Fruit fly (Drosophila melanogaster) whole organism, embryonic: ENCODE data around the gene CG32816.

Source experiments
- Antp ChIP-seq: fragments of 200-800 bp; sonication (Bioruptor generic); optimal IDR thresholded peaks from 3 replicates; lab custom pipeline; 2016; ENCODE audit warnings: missing biosample characterization, missing genetic modification characterization
- BtbVII ChIP-seq: fragments of 200-800 bp; sonication (Bioruptor generic); optimal IDR thresholded peaks from 3 replicates; lab custom pipeline; 2017; ENCODE audit warnings: missing biosample characterization, mild to moderate bottlenecking, missing genetic modification characterization
- CG10462 ChIP-seq: fragments of 200-800 bp; sonication (Bioruptor generic); optimal IDR thresholded peaks from 2 replicates; lab custom pipeline; 2016; ENCODE audit warnings: missing biosample characterization, missing genetic modification characterization
- CG11398 ChIP-seq: fragments of 200-800 bp; sonication (Bioruptor generic); optimal IDR thresholded peaks from 2 replicates; lab custom pipeline; 2016; ENCODE audit warnings: missing biosample characterization, missing genetic modification characterization
- CG11696 ChIP-seq: fragments of 200-800 bp; sonication (Bioruptor generic); IDR thresholded peaks from 2 replicates; pipeline ENCODE4 v1.3.6; 2022; ENCODE audit warnings: missing biosample characterization, missing genetic modification characterization
- CG12744 ChIP-seq: fragments of 200-800 bp; sonication (Bioruptor generic); optimal IDR thresholded peaks from 2 replicates; lab custom pipeline; 2016; ENCODE audit warnings: missing biosample characterization, missing genetic modification characterization
- CG14667 ChIP-seq: fragments of 200-800 bp; sonication (Bioruptor generic); IDR thresholded peaks from 2 replicates; pipeline ENCODE4 v1.3.6; 2022; ENCODE audit warnings: missing biosample characterization, missing genetic modification characterization
- CG14710 ChIP-seq: fragments of 200-800 bp; sonication (Bioruptor generic); optimal IDR thresholded peaks from 3 replicates; lab custom pipeline; 2019; ENCODE audit warnings: missing biosample characterization, mild to moderate bottlenecking, missing genetic modification characterization, moderate library complexity
- CG15011 ChIP-seq: fragments of 200-800 bp; sonication (Bioruptor generic); optimal IDR thresholded peaks from 3 replicates; lab custom pipeline; 2018; ENCODE audit warnings: missing biosample characterization, mild to moderate bottlenecking, missing genetic modification characterization
- CG1529 ChIP-seq: fragments of 200-800 bp; sonication (Bioruptor generic); optimal IDR thresholded peaks from 3 replicates; lab custom pipeline; 2018; ENCODE audit warnings: missing biosample characterization, missing genetic modification characterization
- CG16813 ChIP-seq: fragments of 200-800 bp; sonication (Bioruptor generic); IDR thresholded peaks from 3 replicates; pipeline ENCODE4 v1.3.6; 2022; ENCODE audit warnings: missing biosample characterization, missing genetic modification characterization; ENCODE audit not compliant: partially characterized antibody
- CG18476 ChIP-seq: fragments of 200-800 bp; sonication (Bioruptor generic); optimal IDR thresholded peaks from 2 replicates; lab custom pipeline; 2016; ENCODE audit warnings: missing biosample characterization, mild to moderate bottlenecking, missing genetic modification characterization
- CG2129 ChIP-seq: fragments of 200-800 bp; sonication (Bioruptor generic); IDR thresholded peaks from 2 replicates; pipeline ENCODE4 v1.3.6; 2022; ENCODE audit warnings: missing biosample characterization, missing genetic modification characterization; ENCODE audit not compliant: partially characterized antibody
- CG32532 ChIP-seq: fragments of 200-800 bp; sonication (Bioruptor generic); IDR thresholded peaks from 2 replicates; pipeline ENCODE4 v1.3.6; 2022; ENCODE audit warnings: missing biosample characterization, missing genetic modification characterization
- CG43689 ChIP-seq: fragments of 200-800 bp; sonication (Bioruptor generic); IDR thresholded peaks from 2 replicates; pipeline ENCODE4 v1.3.6; 2022; ENCODE audit warnings: missing biosample characterization, missing genetic modification characterization
- CG4424 ChIP-seq: fragments of 200-800 bp; sonication (Bioruptor generic); optimal IDR thresholded peaks from 3 replicates; lab custom pipeline; 2016; ENCODE audit warnings: missing biosample characterization, missing genetic modification characterization
- CG6854 ChIP-seq: fragments of 200-800 bp; sonication (Bioruptor generic); optimal IDR thresholded peaks from 3 replicates; lab custom pipeline; 2017; ENCODE audit warnings: missing biosample characterization, mild to moderate bottlenecking, missing genetic modification characterization
- CG7372 ChIP-seq: fragments of 200-800 bp; sonication (Bioruptor generic); IDR thresholded peaks from 2 replicates; pipeline ENCODE4 v1.3.6; 2022; ENCODE audit warnings: missing biosample characterization, missing genetic modification characterization
- CG7987 ChIP-seq: fragments of 200-800 bp; sonication (Bioruptor generic); optimal IDR thresholded peaks from 2 replicates; lab custom pipeline; 2018; ENCODE audit warnings: missing biosample characterization, mild to moderate bottlenecking, missing genetic modification characterization, moderate library complexity
- CG8944 ChIP-seq: fragments of 200-800 bp; sonication (Bioruptor generic); optimal IDR thresholded peaks from 3 replicates; lab custom pipeline; 2016; ENCODE audit warnings: missing biosample characterization, missing genetic modification characterization
- CG9817 ChIP-seq: fragments of 200-800 bp; sonication (Bioruptor generic); optimal IDR thresholded peaks from 2 replicates; lab custom pipeline; 2018; ENCODE audit warnings: missing biosample characterization, mild to moderate bottlenecking, missing genetic modification characterization, moderate library complexity
- CG9876 ChIP-seq: fragments of 200-800 bp; sonication (Bioruptor generic); optimal IDR thresholded peaks from 2 replicates; lab custom pipeline; 2016; ENCODE audit warnings: missing biosample characterization, missing genetic modification characterization
- Dref ChIP-seq: fragments of 200-800 bp; sonication (Bioruptor generic); IDR thresholded peaks from 2 replicates; pipeline ENCODE4 v1.3.6; 2022; ENCODE audit warnings: missing biosample characterization, missing genetic modification characterization
- Fer1 ChIP-seq: fragments of 200-800 bp; sonication (Bioruptor generic); optimal IDR thresholded peaks from 2 replicates; lab custom pipeline; 2017; ENCODE audit warnings: missing biosample characterization, mild to moderate bottlenecking, missing genetic modification characterization
- GATAe ChIP-seq: fragments of 200-800 bp; sonication (Bioruptor generic); conservative IDR thresholded peaks from 2 replicates; pipeline ENCODE4 v1.3.6; 2022; ENCODE audit warnings: missing biosample characterization, missing genetic modification characterization
- Gsc ChIP-seq: fragments of 200-800 bp; sonication (Bioruptor generic); IDR thresholded peaks from 2 replicates; pipeline ENCODE4 v1.3.6; 2022; ENCODE audit warnings: missing biosample characterization, missing genetic modification characterization
- H15 ChIP-seq: fragments of 200-800 bp; sonication (Bioruptor generic); IDR thresholded peaks from 3 replicates; pipeline ENCODE4 v1.3.6; 2022; ENCODE audit warnings: missing biosample characterization, missing genetic modification characterization
- HLHmδ ChIP-seq: fragments of 200-800 bp; sonication (Bioruptor generic); optimal IDR thresholded peaks from 2 replicates; lab custom pipeline; 2018; ENCODE audit warnings: missing biosample characterization, mild to moderate bottlenecking, missing genetic modification characterization, moderate library complexity
- HmgZ ChIP-seq: fragments of 200-800 bp; sonication (Bioruptor generic); optimal IDR thresholded peaks from 2 replicates; lab custom pipeline; 2018; ENCODE audit warnings: missing biosample characterization, mild to moderate bottlenecking, missing genetic modification characterization
- Hmx ChIP-seq: fragments of 200-800 bp; sonication (Bioruptor generic); optimal IDR thresholded peaks from 2 replicates; lab custom pipeline; 2016; ENCODE audit warnings: missing biosample characterization, missing genetic modification characterization
- Hsf ChIP-seq: fragments of 200-800 bp; sonication (Bioruptor generic); optimal IDR thresholded peaks from 3 replicates; lab custom pipeline; 2016; ENCODE audit warnings: missing biosample characterization, missing genetic modification characterization
- NFAT ChIP-seq: fragments of 200-800 bp; sonication (Bioruptor generic); IDR thresholded peaks from 2 replicates; pipeline ENCODE4 v1.3.6; 2022; ENCODE audit warnings: missing biosample characterization, missing genetic modification characterization
- Nf-YA ChIP-seq: fragments of 200-800 bp; sonication (Bioruptor generic); IDR thresholded peaks from 2 replicates; pipeline ENCODE4 v1.3.6; 2022; ENCODE audit warnings: missing biosample characterization, missing genetic modification characterization
- Optix ChIP-seq: fragments of 200-800 bp; sonication (Bioruptor generic); IDR thresholded peaks from 3 replicates; pipeline ENCODE4 v1.3.6; 2022; ENCODE audit warnings: missing biosample characterization, missing genetic modification characterization
- ash1 ChIP-seq: fragments of 200-800 bp; sonication (Bioruptor generic); optimal IDR thresholded peaks from 2 replicates; lab custom pipeline; 2018; ENCODE audit warnings: missing biosample characterization, mild to moderate bottlenecking, missing genetic modification characterization
- emc ChIP-seq: fragments of 200-800 bp; sonication (Bioruptor generic); optimal IDR thresholded peaks from 2 replicates; lab custom pipeline; 2016; ENCODE audit warnings: missing biosample characterization, missing genetic modification characterization
- en ChIP-seq: fragments of 200-800 bp; sonication (Bioruptor generic); optimal IDR thresholded peaks from 2 replicates; lab custom pipeline; 2016; ENCODE audit warnings: missing biosample characterization, missing genetic modification characterization
- fru ChIP-seq: fragments of >200 bp; optimal IDR thresholded peaks from 2 replicates; lab custom pipeline; 2017
- gsb ChIP-seq: fragments of 200-800 bp; sonication (Bioruptor generic); IDR thresholded peaks from 2 replicates; pipeline ENCODE4 v1.3.6; 2022; ENCODE audit warnings: missing biosample characterization, missing genetic modification characterization
- hb ChIP-seq: fragments of 200-800 bp; sonication (Bioruptor generic); IDR thresholded peaks from 3 replicates; pipeline ENCODE4 v1.3.6; 2022; ENCODE audit warnings: missing biosample characterization, missing genetic modification characterization; ENCODE audit not compliant: partially characterized antibody
- lilli ChIP-seq: fragments of 200-800 bp; sonication (Bioruptor generic); optimal IDR thresholded peaks from 3 replicates; lab custom pipeline; 2016; ENCODE audit warnings: missing biosample characterization, missing genetic modification characterization
- maf-S ChIP-seq: fragments of 200-800 bp; sonication (Bioruptor generic); optimal IDR thresholded peaks from 2 replicates; lab custom pipeline; 2016; ENCODE audit warnings: missing biosample characterization, missing genetic modification characterization
- odd ChIP-seq: fragments of 200-800 bp; sonication (Bioruptor generic); optimal IDR thresholded peaks from 2 replicates; lab custom pipeline; 2017; ENCODE audit warnings: missing biosample characterization, mild to moderate bottlenecking, missing genetic modification characterization
- peb ChIP-seq: fragments of 200-800 bp; sonication (Bioruptor generic); IDR thresholded peaks from 2 replicates; pipeline ENCODE4 v1.3.6; 2022; ENCODE audit warnings: missing biosample characterization, missing genetic modification characterization
- pho ChIP-seq: fragments of 200-800 bp; sonication (Bioruptor generic); optimal IDR thresholded peaks from 2 replicates; lab custom pipeline; 2016; ENCODE audit warnings: missing biosample characterization, missing genetic modification characterization
- run ChIP-seq: fragments of 200-800 bp; sonication (Bioruptor generic); optimal IDR thresholded peaks from 3 replicates; lab custom pipeline; 2018; ENCODE audit warnings: missing biosample characterization, mild to moderate bottlenecking, missing genetic modification characterization
- sna ChIP-seq: fragments of 200-800 bp; sonication (Bioruptor generic); IDR thresholded peaks from 2 replicates; pipeline ENCODE4 v1.3.6; 2022; ENCODE audit warnings: missing biosample characterization, missing genetic modification characterization; ENCODE audit not compliant: partially characterized antibody
- sr ChIP-seq: fragments of 200-800 bp; sonication (Bioruptor generic); IDR thresholded peaks from 3 replicates; pipeline ENCODE4 v1.3.6; 2022; ENCODE audit warnings: missing biosample characterization, missing genetic modification characterization
- vfl ChIP-seq: fragments of 200-800 bp; sonication (Bioruptor generic); optimal IDR thresholded peaks from 2 replicates; lab custom pipeline; 2016; ENCODE audit warnings: missing biosample characterization, missing genetic modification characterization
- wek ChIP-seq: fragments of 200-800 bp; sonication (Bioruptor generic); optimal IDR thresholded peaks from 3 replicates; lab custom pipeline; 2018; ENCODE audit warnings: missing biosample characterization, mild to moderate bottlenecking, missing genetic modification characterization, moderate library complexity
- zen ChIP-seq: fragments of 200-800 bp; sonication (Bioruptor generic); optimal IDR thresholded peaks from 3 replicates; lab custom pipeline; 2018; ENCODE audit warnings: missing biosample characterization, mild to moderate bottlenecking, missing genetic modification characterization, moderate library complexity

Gene CG32816

DNA sequence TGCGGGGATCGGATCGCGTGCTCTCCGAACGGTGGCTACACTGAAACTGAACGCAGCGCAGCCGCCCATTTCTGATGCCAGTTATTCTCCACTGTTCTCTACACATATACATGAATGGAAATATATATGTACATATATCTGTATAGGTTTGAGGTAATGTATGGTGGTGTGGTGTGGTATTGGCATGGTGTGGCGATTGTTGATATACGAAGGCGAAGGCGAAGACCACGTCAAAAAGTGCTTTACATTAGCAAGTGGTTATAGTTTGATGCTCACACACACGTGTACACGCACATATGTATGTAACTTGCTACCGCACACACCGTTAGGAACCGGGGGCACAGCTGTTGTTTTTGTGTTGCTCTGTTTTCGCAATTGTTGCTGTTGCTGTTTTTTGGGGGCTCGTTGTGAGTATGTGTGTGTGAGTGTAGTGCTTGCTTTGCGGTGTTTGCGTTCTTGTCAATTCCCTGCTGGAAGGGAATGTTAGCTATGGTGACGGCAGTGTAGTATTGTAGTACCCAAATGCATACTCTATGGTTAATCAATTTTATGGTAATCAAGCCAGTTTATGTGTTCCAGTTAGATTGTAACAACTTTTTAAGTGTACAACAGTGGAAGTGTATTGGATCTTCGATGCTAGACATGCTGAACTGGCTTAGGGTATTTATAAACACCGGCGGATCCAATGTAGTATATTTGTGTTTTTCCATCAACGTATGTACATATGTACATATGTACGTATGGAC lies 23.1 kb upstream of the CG32816 start, which contains the start of gene CG17896 (continued):
- TF ChIP-seq pho (GFP tag; lab: Kevin White, UChicago) = peak; percentile 99
- TF ChIP-seq run (tag; lab: Kevin White, UChicago) = peak; percentile 91
- TF ChIP-seq CG18476 = peak; percentile 95
- TF ChIP-seq CG9817 = peak; percentile 98
- peak; percentile 97 for TF ChIP-seq CG12744 (GFP tag; lab: Kevin White, UChicago)
- peak; percentile 91 for TF ChIP-seq zen (tag; lab: Kevin White, UChicago)
- TF ChIP-seq Antp (GFP tag; lab: Kevin White, UChicago) = peak; percentile 99
- peak; percentile 99 for TF ChIP-seq Hsf
- peak; percentile 97 for TF ChIP-seq H15
- TF ChIP-seq CG11398 (GFP tag; lab: Kevin White, UChicago) = peak; percentile 98
- no peak for TF ChIP-seq CG16813 (GFP tag; lab: Robert Waterston, UW)
- peak; percentile 91 for TF ChIP-seq Nf-YA (GFP tag; lab: Robert Waterston, UW)
- TF ChIP-seq Gsc = peak; percentile 89
- TF ChIP-seq emc (GFP tag; lab: Kevin White, UChicago) = peak; percentile 98
- peak; percentile 98 for TF ChIP-seq CG8944
- TF ChIP-seq wek (GFP tag; lab: Kevin White, UChicago) = peak; percentile 84
- peak; percentile 98 for TF ChIP-seq gsb (GFP tag; lab: Robert Waterston, UW)
- no peak for TF ChIP-seq sna (GFP tag; lab: Robert Waterston, UW)
- peak; percentile 97 for TF ChIP-seq BtbVII (GFP tag; lab: Kevin White, UChicago)
- peak; percentile 97 for TF ChIP-seq CG15011 (GFP tag; lab: Kevin White, UChicago)
- peak; percentile 92 for TF ChIP-seq peb
- no peak for TF ChIP-seq CG2129 (GFP tag; lab: Robert Waterston, UW)
- peak; percentile 93 for TF ChIP-seq CG43689 (GFP tag; lab: Robert Waterston, UW)
- TF ChIP-seq Dref (GFP tag; lab: Robert Waterston, UW) = peak; percentile 53
- peak; percentile 85; the same call in 2 of the 3 replicates for TF ChIP-seq sr (GFP tag; lab: Robert Waterston, UW)
- peak; percentile 99 for TF ChIP-seq HmgZ (tag; lab: Kevin White, UChicago)
- peak; percentile 100 for TF ChIP-seq CG32532 (GFP tag; lab: Robert Waterston, UW)
- TF ChIP-seq CG1529 (GFP tag; lab: Kevin White, UChicago) = peak; percentile 89
- peak; percentile 97 for TF ChIP-seq GATAe (GFP tag; lab: Robert Waterston, UW)
- peak; percentile 99 for TF ChIP-seq lilli
- TF ChIP-seq CG14667 (GFP tag; lab: Robert Waterston, UW) = peak; percentile 97
- TF ChIP-seq CG7987 = peak; percentile 95
- peak; percentile 76 for TF ChIP-seq CG14710
- TF ChIP-seq HLHmδ (GFP tag; lab: Kevin White, UChicago) = no peak
- TF ChIP-seq CG4424 (GFP tag; lab: Kevin White, UChicago) = peak; percentile 96
- no peak for TF ChIP-seq hb (GFP tag; lab: Robert Waterston, UW)
- peak; percentile 97 for TF ChIP-seq CG6854 (GFP tag; lab: Kevin White, UChicago)
- TF ChIP-seq en (GFP tag; lab: Kevin White, UChicago) = peak; percentile 96
- TF ChIP-seq Optix (GFP tag; lab: Robert Waterston, UW) = peak; percentile 97
- peak; percentile 98 for TF ChIP-seq maf-S
- TF ChIP-seq CG11696 (GFP tag; lab: Robert Waterston, UW) = peak; percentile 90
- TF ChIP-seq vfl = peak; percentile 98
- peak; percentile 98 for TF ChIP-seq CG7372 (GFP tag; lab: Robert Waterston, UW)
- TF ChIP-seq CG9876 (GFP tag; lab: Kevin White, UChicago) = peak; percentile 98
- TF ChIP-seq CG10462 (GFP tag; lab: Kevin White, UChicago) = peak; percentile 93
- peak; percentile 97 for TF ChIP-seq Fer1
- TF ChIP-seq ash1 (GFP tag; lab: Kevin White, UChicago) = peak; percentile 93
- TF ChIP-seq odd (GFP tag; lab: Kevin White, UChicago) = peak; percentile 92
- TF ChIP-seq Hmx (GFP tag; lab: Kevin White, UChicago) = peak; percentile 94
- TF ChIP-seq NFAT (GFP tag; lab: Robert Waterston, UW) = peak; percentile 99
- no peak for TF ChIP-seq fru (lab: Kevin White, UChicago)
